Worm (Caenorhabditis elegans): ENCODE results near the gene grsp-1.

The grsp-1 gene

DNA sequence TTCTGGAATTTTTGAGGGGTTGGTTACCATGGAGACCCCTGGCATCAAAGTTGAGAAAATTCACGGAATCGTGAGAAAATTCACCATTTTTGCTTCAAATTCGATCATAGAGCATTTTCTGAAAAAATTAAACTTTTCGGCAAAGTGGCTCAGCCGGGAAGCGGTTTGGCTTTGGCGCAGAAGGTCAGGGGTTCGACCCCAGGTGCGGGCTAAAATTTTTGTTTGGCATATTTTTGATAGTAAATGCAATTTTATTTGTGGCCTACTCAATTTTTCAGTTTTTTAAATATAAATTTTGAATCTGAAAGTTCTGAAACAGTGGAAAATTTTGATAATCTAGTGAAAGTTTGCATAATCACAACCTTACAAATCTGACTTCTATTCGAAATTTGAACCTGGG lies 10.2 kb upstream of the grsp-1 start:
- TF ChIP-seq nhr-11 (tag; optimal IDR thresholded peaks at IDR 0.05) (no peak), alr-1 (tag; optimal IDR thresholded peaks at IDR 0.05) (no peak), sma-9 (GFP tag; optimal IDR thresholded peaks at IDR 0.05) (no peak), sma-9 (tag; optimal IDR thresholded peaks at IDR 0.05) (no peak), unc-62 (GFP tag; optimal IDR thresholded peaks at IDR 0.05) (no peak), nhr-77 (tag; optimal IDR thresholded peaks at IDR 0.05) (no peak), nhr-23 (tag; optimal IDR thresholded peaks at IDR 0.05) (no peak)

DNA sequence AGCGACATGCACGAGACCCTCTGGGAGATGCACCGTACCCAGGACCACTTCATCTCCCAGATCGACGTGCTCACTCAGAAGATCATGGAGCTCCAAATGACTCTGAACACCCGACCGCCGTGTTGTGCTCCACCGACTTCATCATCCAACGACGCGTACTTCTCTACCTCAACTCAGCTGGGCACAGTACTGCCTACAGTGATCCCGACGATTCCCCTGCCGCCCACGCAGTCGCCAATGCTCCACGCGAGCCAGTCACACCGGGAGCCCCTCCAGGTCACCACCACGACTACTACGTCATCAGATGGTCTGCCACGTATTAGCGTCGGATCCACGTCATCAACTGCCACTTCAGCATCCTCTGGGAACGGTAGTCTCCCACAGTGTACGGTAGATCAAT lies 3.9 kb upstream of the grsp-1 start:
- TF ChIP-seq sma-9 (GFP tag; optimal IDR thresholded peaks at IDR 0.05) (no peak), sma-9 (tag; optimal IDR thresholded peaks at IDR 0.05) (no peak), nhr-6 (tag; optimal IDR thresholded peaks at IDR 0.05) (no peak), nhr-23 (tag; optimal IDR thresholded peaks at IDR 0.05) (no peak), ceh-82 (tag; optimal IDR thresholded peaks at IDR 0.05) (no peak), egl-27 (tag; optimal IDR thresholded peaks at IDR 0.05) (no peak), nhr-21 (tag; optimal IDR thresholded peaks at IDR 0.05) (no peak), ztf-11 (tag; optimal IDR thresholded peaks at IDR 0.05) (no peak), ama-1 (optimal IDR thresholded peaks at IDR 0.05) (no peak), alr-1 (tag; optimal IDR thresholded peaks at IDR 0.05) (no peak), mbf-1 (tag; optimal IDR thresholded peaks at IDR 0.05) (no peak)

DNA sequence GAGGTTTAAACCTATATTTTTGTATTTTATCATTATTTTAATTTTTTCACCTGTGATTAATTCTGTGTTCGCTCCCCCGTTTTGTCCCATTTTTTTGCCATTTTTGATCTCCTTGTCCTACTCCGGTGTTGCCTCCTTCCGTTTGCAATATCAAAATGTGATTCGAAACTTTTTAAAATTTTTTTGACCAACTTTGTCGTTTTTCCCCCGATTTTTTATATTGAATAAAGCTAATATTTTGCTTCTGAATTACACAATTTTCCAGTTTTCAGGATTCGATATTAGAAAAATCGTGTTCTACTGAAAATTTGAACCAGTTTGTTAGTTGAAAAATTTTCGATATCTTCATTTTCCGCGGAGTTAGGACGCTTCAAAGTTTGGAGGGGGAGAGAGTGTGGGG lies 3.4 kb upstream of the grsp-1 start, which contains the start of gene nlp-25:
Gene nlp-25 (plus strand): TSS at position 301 of the 400 bp plus-strand sequence.
- TF ChIP-seq nhr-6 (tag; optimal IDR thresholded peaks at IDR 0.05): no peak
- no peak for TF ChIP-seq elt-3 (tag; optimal IDR thresholded peaks at IDR 0.05)
- TF ChIP-seq nhr-77 (tag; optimal IDR thresholded peaks at IDR 0.05): no peak
- no peak for TF ChIP-seq Y55F3AM.14 (GFP tag; optimal IDR thresholded peaks at IDR 0.05)
- no peak for TF ChIP-seq elt-1 (tag; optimal IDR thresholded peaks at IDR 0.05)
- no peak for TF ChIP-seq lsy-2 (tag; optimal IDR thresholded peaks at IDR 0.05)
- no peak for TF ChIP-seq lin-13 (GFP tag; optimal IDR thresholded peaks at IDR 0.05)
- no peak for TF ChIP-seq unc-55 (GFP tag; optimal IDR thresholded peaks at IDR 0.05)
- TF ChIP-seq unc-39 (tag; optimal IDR thresholded peaks at IDR 0.05): no peak
- no peak for TF ChIP-seq ceh-82 (tag; optimal IDR thresholded peaks at IDR 0.05)
- TF ChIP-seq ZK546.5 (tag; optimal IDR thresholded peaks at IDR 0.05): no peak
- no peak for TF ChIP-seq mab-5 (tag; optimal IDR thresholded peaks at IDR 0.05)
- TF ChIP-seq ztf-1 (GFP tag; conservative IDR thresholded peaks at IDR 0.05): no peak
- TF ChIP-seq mbf-1 (tag; optimal IDR thresholded peaks at IDR 0.05): no peak
- no peak for TF ChIP-seq skn-1 (tag; optimal IDR thresholded peaks at IDR 0.05)

DNA sequence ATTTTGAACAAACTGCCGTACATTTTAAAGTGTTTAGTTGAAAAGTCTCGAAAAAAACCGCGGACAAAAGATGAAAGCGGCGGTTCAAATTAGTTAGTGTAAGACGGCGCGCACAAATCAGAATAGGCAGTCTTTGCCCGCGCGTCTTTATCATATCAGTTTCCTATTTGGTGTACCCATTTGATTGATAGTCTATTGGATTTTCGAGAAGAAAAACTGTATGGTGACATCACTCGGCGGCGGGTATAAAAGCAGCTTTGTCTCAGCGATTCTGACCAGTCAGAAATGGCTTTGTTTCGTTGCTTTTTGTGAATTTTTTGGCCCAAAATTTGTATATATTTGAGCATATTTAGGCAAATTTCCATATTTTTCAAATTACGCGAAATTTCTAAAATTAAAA lies 629 bp upstream of the grsp-1 start:
- TF ChIP-seq ceh-82 (tag; optimal IDR thresholded peaks at IDR 0.05): no peak
- TF ChIP-seq aly-2 (tag; optimal IDR thresholded peaks at IDR 0.05): no peak
- no peak for TF ChIP-seq sem-4 (tag; optimal IDR thresholded peaks at IDR 0.05)
- peak; percentile 7 for TF ChIP-seq sma-9 (GFP tag; optimal IDR thresholded peaks at IDR 0.05)
- no peak for TF ChIP-seq sma-9 (tag; optimal IDR thresholded peaks at IDR 0.05)
- peak; percentile 16 for TF ChIP-seq nhr-25 (tag; optimal IDR thresholded peaks at IDR 0.05)
- no peak for TF ChIP-seq elt-3 (tag; optimal IDR thresholded peaks at IDR 0.05)
- TF ChIP-seq crh-2 (tag; optimal IDR thresholded peaks at IDR 0.05): no peak
- TF ChIP-seq skn-1 (tag; optimal IDR thresholded peaks at IDR 0.05): no peak
- no peak for TF ChIP-seq gmeb-1 (tag; optimal IDR thresholded peaks at IDR 0.05)
- no peak for TF ChIP-seq zag-1 (tag; optimal IDR thresholded peaks at IDR 0.05)
- TF ChIP-seq egl-27 (tag; optimal IDR thresholded peaks at IDR 0.05): no peak
- TF ChIP-seq alr-1 (tag; optimal IDR thresholded peaks at IDR 0.05): no peak
- no peak for TF ChIP-seq dmd-4 (tag; optimal IDR thresholded peaks at IDR 0.05)
- no peak for TF ChIP-seq lin-13 (GFP tag; optimal IDR thresholded peaks at IDR 0.05)
- no peak for TF ChIP-seq mbf-1 (tag; optimal IDR thresholded peaks at IDR 0.05)
- no peak for TF ChIP-seq lin-11 (tag; optimal IDR thresholded peaks at IDR 0.05)
- no peak for TF ChIP-seq ZK546.5 (tag; optimal IDR thresholded peaks at IDR 0.05)

DNA sequence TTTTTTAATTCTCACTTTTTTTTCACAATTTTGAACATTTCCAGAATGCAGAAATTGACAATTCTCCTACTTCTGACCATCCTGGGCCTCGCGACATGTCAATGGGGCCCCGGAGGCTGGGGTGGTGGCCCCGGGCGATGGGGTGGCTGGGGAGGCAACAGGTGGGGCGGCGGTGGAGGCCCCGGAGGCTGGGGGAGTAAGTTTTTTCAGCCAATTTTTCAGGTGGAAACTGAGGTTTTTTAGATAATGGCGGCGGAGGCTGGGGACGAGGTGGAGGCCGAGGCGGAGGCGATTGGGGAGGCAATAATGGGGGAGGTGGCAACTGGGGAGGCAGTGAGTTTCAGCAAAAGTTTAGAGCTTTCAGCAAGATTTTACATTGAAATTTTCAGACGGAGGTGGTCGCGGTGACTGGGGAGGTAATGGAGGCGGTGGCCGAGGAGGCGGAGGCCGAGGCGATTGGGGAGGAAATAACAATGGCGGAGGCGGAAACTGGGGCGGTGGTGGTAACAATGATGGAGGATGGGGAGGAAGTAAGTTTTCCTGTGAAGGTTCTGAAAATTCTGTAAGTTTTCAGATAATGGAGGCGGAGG lies 919 bp downstream of the grsp-1 start:
- TF ChIP-seq Y55F3AM.14 (GFP tag; optimal IDR thresholded peaks at IDR 0.05) (peak; percentile 27), R02D3.7 (tag; optimal IDR thresholded peaks at IDR 0.05) (no peak)

Data from whole organism, L2 larva.